Fruit fly (Drosophila melanogaster): ENCODE measurements around the gene CG9902.

Gene CG9902

DNA sequence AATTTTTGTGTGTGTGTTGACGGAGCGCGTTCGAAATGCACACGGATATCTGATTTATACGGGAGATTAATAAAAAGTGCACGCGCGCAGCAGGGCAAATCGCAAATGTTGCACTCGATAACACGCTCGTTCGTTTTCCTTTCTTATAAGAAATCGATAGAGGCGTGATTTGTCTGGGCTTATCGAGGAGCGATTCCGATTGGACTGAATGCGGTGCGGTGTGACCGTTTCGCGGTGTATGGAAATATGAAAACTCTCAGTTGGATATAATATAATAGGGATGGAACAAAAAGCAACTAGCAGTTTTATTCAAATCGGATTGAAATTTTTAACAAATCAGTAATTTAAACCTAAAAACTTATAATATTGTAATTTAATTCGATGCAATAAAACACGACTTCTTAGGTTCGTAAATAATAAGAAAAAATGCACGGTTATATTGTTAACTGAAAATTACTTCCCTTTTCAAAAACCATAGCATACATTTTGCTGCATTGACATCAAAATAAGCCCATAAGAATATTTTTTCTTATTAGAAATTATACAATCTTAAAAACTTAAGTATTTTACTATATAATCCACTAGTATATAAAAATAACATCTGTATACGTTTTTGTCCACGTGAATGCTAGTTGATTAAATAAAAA lies 39.8 kb upstream of the CG9902 start, which contains the start of gene CanA-14F (continued):
- TF ChIP-seq NC2α (GFP tag; optimal IDR thresholded peaks at IDR 0.05): no peak
- TF ChIP-seq gsb-n (tag; optimal IDR thresholded peaks at IDR 0.05): no peak
- TF ChIP-seq MESR4 (GFP tag; optimal IDR thresholded peaks at IDR 0.05): peak; percentile 47
- TF ChIP-seq sens (GFP tag): peak; percentile 27
- no peak for TF ChIP-seq Dip2 (GFP tag; IDR thresholded peaks at IDR 0.05)
- peak; percentile 66; the same call in 1 of the 2 replicates for TF ChIP-seq amos (GFP tag; IDR thresholded peaks at IDR 0.05; ENCODE audit: partially characterized antibody)
- peak; percentile 73 for TF ChIP-seq Bgb (GFP tag; IDR thresholded peaks at IDR 0.05; ENCODE audit: partially characterized antibody)
- TF ChIP-seq Dref (GFP tag; IDR thresholded peaks at IDR 0.05): peak; percentile 78
- TF ChIP-seq CG8089 (GFP tag; optimal IDR thresholded peaks at IDR 0.05): no peak
- peak; percentile 22 for TF ChIP-seq CoRest (tag; optimal IDR thresholded peaks at IDR 0.05)
- TF ChIP-seq CG30020 (tag; optimal IDR thresholded peaks at IDR 0.05): no peak
- TF ChIP-seq al (GFP tag; IDR thresholded peaks at IDR 0.05): 0 out of 2 replicates have a peak, but pooled peaks have one; percentile 5
- peak; percentile 42 for TF ChIP-seq CG9817 (tag; optimal IDR thresholded peaks at IDR 0.05)

DNA sequence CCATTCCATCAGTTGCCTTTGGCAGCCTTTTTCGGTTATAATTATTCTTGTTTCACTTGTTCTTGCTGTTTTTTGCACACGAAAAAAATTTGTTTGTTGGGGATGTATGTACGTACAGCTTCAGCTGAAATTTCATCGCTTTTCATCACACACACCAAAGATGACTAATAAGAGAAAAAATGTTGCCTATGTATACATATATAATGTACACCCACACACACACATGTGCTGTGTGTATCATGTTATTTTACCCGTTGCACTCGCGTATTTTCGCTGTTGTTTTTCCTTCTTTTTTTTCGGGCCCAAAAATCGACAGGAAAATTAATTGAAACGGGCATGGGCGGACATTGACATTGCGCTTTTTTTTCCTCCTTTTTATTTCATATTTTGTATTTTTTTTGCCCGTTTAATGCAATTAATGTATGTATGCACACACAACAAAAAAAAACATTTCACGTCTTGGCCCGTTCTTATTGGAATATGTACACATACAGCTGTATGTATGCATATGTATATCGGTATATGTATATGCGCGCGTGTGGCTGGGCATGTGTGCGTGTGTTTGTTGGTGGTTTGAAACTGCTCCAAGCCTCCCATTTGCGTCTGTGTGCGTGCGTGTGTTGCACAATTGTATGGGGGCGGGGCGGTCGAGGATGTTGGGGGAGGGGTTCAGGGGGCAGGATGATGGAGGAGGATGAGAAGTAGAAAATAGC lies 39.0 kb upstream of the CG9902 start:
- TF ChIP-seq Awh (GFP tag; IDR thresholded peaks at IDR 0.05) (no peak), CG1602 (GFP tag; optimal IDR thresholded peaks at IDR 0.05) (no peak), bsh (GFP tag; optimal IDR thresholded peaks at IDR 0.05) (peak in 1 of 2 experiments; percentile 3), Nf-YC (tag; optimal IDR thresholded peaks at IDR 0.05) (no peak), Neu2 (GFP tag; optimal IDR thresholded peaks at IDR 0.05; ENCODE audit: borderline replicate concordance) (no peak), Dip3 (GFP tag; optimal IDR thresholded peaks at IDR 0.05) (no peak), aop (GFP tag; IDR thresholded peaks at IDR 0.05) (no peak), dpn (GFP tag; optimal IDR thresholded peaks at IDR 0.05) (no peak), stc (GFP tag; IDR thresholded peaks at IDR 0.05) (no peak), ind (GFP tag; optimal IDR thresholded peaks at IDR 0.05) (no peak), CG15601 (tag; optimal IDR thresholded peaks at IDR 0.05) (no peak), CG12071 (GFP tag; optimal IDR thresholded peaks at IDR 0.05) (no peak), CG9817 (tag; optimal IDR thresholded peaks at IDR 0.05) (no peak), B-H2 (GFP tag; optimal IDR thresholded peaks at IDR 0.05) (no peak), CG5953 (GFP tag; IDR thresholded peaks at IDR 0.05) (no peak), schlank (tag; optimal IDR thresholded peaks at IDR 0.05) (no peak), CG13894 (tag; optimal IDR thresholded peaks at IDR 0.05) (no peak), CG12236 (GFP tag; optimal IDR thresholded peaks at IDR 0.05) (no peak), cg (GFP tag; optimal IDR thresholded peaks at IDR 0.05) (peak; percentile 85), nom (GFP tag; optimal IDR thresholded peaks at IDR 0.05) (peak; percentile 39), Mes4 (GFP tag; optimal IDR thresholded peaks at IDR 0.05) (no peak), CG10147 (GFP tag; optimal IDR thresholded peaks at IDR 0.05) (no peak)

DNA sequence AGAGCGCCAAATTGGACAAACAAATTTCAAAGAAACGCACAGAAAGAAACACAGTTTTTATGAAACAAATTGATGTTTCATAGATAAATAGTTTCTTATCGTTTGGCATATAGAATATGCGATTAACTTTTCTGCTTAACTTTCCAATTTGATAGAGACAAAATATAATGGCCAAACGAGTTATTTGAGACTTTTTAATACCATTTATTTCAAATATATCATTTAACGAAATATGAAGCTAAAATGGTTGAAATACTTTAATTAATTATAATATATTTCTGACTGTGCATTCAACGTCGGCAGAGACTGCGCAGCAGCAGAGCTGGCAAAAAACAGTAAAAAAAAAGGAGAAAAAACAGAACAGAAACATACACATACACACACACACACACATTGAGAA lies 38.2 kb upstream of the CG9902 start:
- TF ChIP-seq crol (GFP tag; IDR thresholded peaks at IDR 0.05) (no peak), CG31388 (GFP tag; optimal IDR thresholded peaks at IDR 0.05) (no peak), CG12219 (GFP tag; optimal IDR thresholded peaks at IDR 0.05) (no peak), PHDP (tag; optimal IDR thresholded peaks at IDR 0.05) (peak; percentile 6), CG10321 (GFP tag; IDR thresholded peaks at IDR 0.05) (no peak), gce (GFP tag; IDR thresholded peaks at IDR 0.05) (no peak), CG7987 (GFP tag; optimal IDR thresholded peaks at IDR 0.05) (no peak), CG16815 (GFP tag; optimal IDR thresholded peaks at IDR 0.05) (no peak), Dfd (GFP tag; optimal IDR thresholded peaks at IDR 0.05) (no peak), CG7556 (GFP tag; optimal IDR thresholded peaks at IDR 0.05) (peak; percentile 45), Jarid2 (GFP tag; optimal IDR thresholded peaks at IDR 0.05) (no peak), CG4424 (GFP tag; optimal IDR thresholded peaks at IDR 0.05) (no peak), Bteb2 (GFP tag; optimal IDR thresholded peaks at IDR 0.05) (no peak), CG7928 (GFP tag; optimal IDR thresholded peaks at IDR 0.05) (no peak), unpg (GFP tag; optimal IDR thresholded peaks at IDR 0.05) (peak; percentile 9)
